Fruit fly (Drosophila melanogaster) whole organism, adult: ENCODE measurements around the gene CG13896.

ENCODE experiments used
- CG1620 ChIP-seq: fragments of 200-800 bp; sonication (Bioruptor generic); optimal IDR thresholded peaks from 2 replicates; lab custom pipeline; 2016; ENCODE audit warnings: missing biosample characterization, missing genetic modification characterization
- Mnt ChIP-seq: fragments of 200-800 bp; sonication (Bioruptor generic); optimal IDR thresholded peaks from 2 replicates; lab custom pipeline; 2016; ENCODE audit warnings: missing biosample characterization, mild to moderate bottlenecking, missing genetic modification characterization
- tj ChIP-seq: fragments of 200-800 bp; sonication (Bioruptor generic); optimal IDR thresholded peaks from 3 replicates; lab custom pipeline; 2017; ENCODE audit warnings: missing biosample characterization, mild to moderate bottlenecking, missing genetic modification characterization, moderate library complexity

DNA sequence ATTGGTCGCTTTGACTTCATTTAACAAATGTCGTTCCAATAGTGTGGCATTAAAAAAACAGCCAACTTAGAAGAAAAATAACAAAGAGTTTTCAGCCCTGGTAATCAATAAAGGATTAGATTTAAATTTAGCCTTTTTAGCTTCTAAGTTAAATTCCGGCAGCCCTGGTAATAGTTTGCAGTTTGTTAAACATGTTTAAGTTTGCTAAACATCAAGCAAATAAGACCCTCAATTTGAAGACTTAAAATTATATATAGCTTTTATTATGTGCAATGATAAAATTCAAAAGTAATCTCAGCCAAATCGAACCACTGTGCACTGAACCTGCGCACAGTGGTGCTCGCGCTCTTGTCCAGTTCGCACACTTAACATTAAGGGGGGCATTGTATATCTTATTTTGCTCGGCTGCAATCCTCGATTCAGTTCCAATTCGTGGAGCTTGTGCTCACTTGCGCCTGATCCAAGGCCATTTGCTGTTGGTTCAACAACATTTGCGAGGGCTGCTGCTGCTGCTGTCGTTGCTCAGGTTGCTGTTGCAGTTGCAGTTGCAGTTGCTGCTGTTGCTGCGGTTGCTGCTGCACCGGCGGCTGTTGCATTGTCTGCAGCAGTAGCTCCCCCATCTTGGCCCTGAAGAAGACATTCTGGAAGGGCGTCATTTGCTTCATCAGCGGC lies 25.9 kb upstream of the CG13896 start:
- TF ChIP-seq tj (no peak), CG1620 (GFP tag; lab: Kevin White, UChicago) (no peak), Mnt (GFP tag; lab: Kevin White, UChicago) (no peak)
